Worm (Caenorhabditis elegans) whole organism, L2 larva: ENCODE results near the gene T05A1.5.
A peak's percentile ranks its signal among the peaks of the same experiment; 100 is the strongest.

Experiments used
- C34F6.9 ChIP-seq: fragments of 150-350 bp; optimal IDR thresholded peaks from 2 replicates; lab custom pipeline; 2014; ENCODE audit warnings: missing biosample characterization, missing genetic modification characterization
- F13H6.1 ChIP-seq: sonication (generic microtip); optimal IDR thresholded peaks from 2 replicates; lab custom pipeline; 2016; ENCODE audit warnings: missing genetic modification characterization, missing compliant biosample characterization
- R02D3.7 ChIP-seq: fragments of 150-350 bp; optimal IDR thresholded peaks from 2 replicates; lab custom pipeline; 2014; ENCODE audit warnings: missing biosample characterization, missing genetic modification characterization
- Y55F3AM.14 ChIP-seq: fragments of 200-800 bp; sonication (Bioruptor generic); optimal IDR thresholded peaks from 2 replicates; lab custom pipeline; 2018; ENCODE audit warnings: mild to moderate bottlenecking, missing genetic modification characterization, missing compliant biosample characterization
- ZK546.5 ChIP-seq: sonication (generic microtip); optimal IDR thresholded peaks from 2 replicates; lab custom pipeline; 2017; ENCODE audit warnings: missing biosample characterization, missing genetic modification characterization
- alr-1 ChIP-seq: fragments of 150-350 bp; optimal IDR thresholded peaks from 2 replicates; lab custom pipeline; 2014; ENCODE audit warnings: missing biosample characterization, missing genetic modification characterization
- aly-2 ChIP-seq: fragments of 150-350 bp; optimal IDR thresholded peaks from 2 replicates; lab custom pipeline; 2014; ENCODE audit warnings: missing biosample characterization, missing genetic modification characterization
- ama-1 ChIP-seq: fragments of 150-350 bp; optimal IDR thresholded peaks from 2 replicates; lab custom pipeline; 2018; ENCODE audit warnings: inconsistent platforms
- blmp-1 ChIP-seq: sonication (generic microtip); optimal IDR thresholded peaks from 2 replicates; lab custom pipeline; 2017; ENCODE audit warnings: missing genetic modification characterization, mild to moderate bottlenecking, missing compliant biosample characterization, antibody characterized with exemption, moderate library complexity; ENCODE audit not compliant: insufficient read depth
- ceh-16 ChIP-seq: fragments of 150-350 bp; optimal IDR thresholded peaks from 2 replicates; lab custom pipeline; 2014; ENCODE audit warnings: missing biosample characterization, missing genetic modification characterization
- ceh-82 ChIP-seq: fragments of 150-350 bp; optimal IDR thresholded peaks from 2 replicates; lab custom pipeline; 2014; ENCODE audit warnings: missing biosample characterization, missing genetic modification characterization
- crh-2 ChIP-seq: sonication (generic microtip); optimal IDR thresholded peaks from 2 replicates; lab custom pipeline; 2017; ENCODE audit warnings: missing biosample characterization, missing genetic modification characterization
- dmd-4 ChIP-seq: sonication (generic microtip); optimal IDR thresholded peaks from 2 replicates; lab custom pipeline; 2017; ENCODE audit warnings: missing biosample characterization, missing genetic modification characterization
- egl-27 ChIP-seq: sonication (generic microtip); optimal IDR thresholded peaks from 3 replicates; lab custom pipeline; 2017; ENCODE audit warnings: missing biosample characterization, missing genetic modification reagents, missing genetic modification characterization
- elt-1 ChIP-seq: fragments of 150-350 bp; optimal IDR thresholded peaks from 2 replicates; lab custom pipeline; 2014; ENCODE audit warnings: missing biosample characterization, missing genetic modification characterization
- elt-3 ChIP-seq: sonication (generic microtip); optimal IDR thresholded peaks from 2 replicates; lab custom pipeline; 2017; ENCODE audit warnings: missing biosample characterization, missing genetic modification characterization
- fos-1 ChIP-seq: fragments of 150-350 bp; optimal IDR thresholded peaks from 2 replicates; lab custom pipeline; 2014; ENCODE audit warnings: missing biosample characterization, missing genetic modification characterization
- gmeb-1 ChIP-seq: fragments of 150-350 bp; optimal IDR thresholded peaks from 2 replicates; lab custom pipeline; 2014; ENCODE audit warnings: missing biosample characterization, missing genetic modification characterization
- lin-11 ChIP-seq: fragments of 150-350 bp; sonication (generic microtip); optimal IDR thresholded peaks from 2 replicates; lab custom pipeline; 2014; ENCODE audit warnings: missing biosample characterization, missing genetic modification characterization, inconsistent platforms, mixed read lengths
- lin-13 ChIP-seq: fragments of 150-350 bp; optimal IDR thresholded peaks from 2 replicates; lab custom pipeline; 2014; ENCODE audit warnings: missing biosample characterization, missing genetic modification reagents, missing genetic modification characterization
- lin-39 ChIP-seq: fragments of 150-350 bp; optimal IDR thresholded peaks from 2 replicates; lab custom pipeline; 2014; ENCODE audit warnings: missing biosample characterization, missing genetic modification reagents, missing genetic modification characterization
- lsy-2 ChIP-seq, 2 experiments: fragments of 150-350 bp in 1 of 2; sonication (generic microtip) in 1 of 2; optimal IDR thresholded peaks; 2 replicates each; lab custom pipeline; 2014 to 2017; ENCODE audit warnings: missing biosample characterization in 2 of 2, missing genetic modification characterization in 2 of 2
- mab-5 ChIP-seq: fragments of 150-350 bp; optimal IDR thresholded peaks from 2 replicates; lab custom pipeline; 2014; ENCODE audit warnings: missing biosample characterization, missing genetic modification characterization
- mbf-1 ChIP-seq: sonication (generic microtip); optimal IDR thresholded peaks from 2 replicates; lab custom pipeline; 2017; ENCODE audit warnings: missing biosample characterization, missing genetic modification characterization
- mdl-1 ChIP-seq, 2 experiments: fragments of 150-350 bp in 1 of 2; sonication (generic microtip) in 1 of 2; optimal IDR thresholded peaks; 2 replicates each; lab custom pipeline; 2017; ENCODE audit warnings: missing biosample characterization in 2 of 2, missing genetic modification characterization in 2 of 2
- nhr-10 ChIP-seq: sonication (generic microtip); optimal IDR thresholded peaks from 2 replicates; lab custom pipeline; 2017; ENCODE audit warnings: missing biosample characterization, missing genetic modification characterization
- nhr-11 ChIP-seq: fragments of 150-350 bp; optimal IDR thresholded peaks from 2 replicates; lab custom pipeline; 2014; ENCODE audit warnings: missing biosample characterization, missing genetic modification characterization
- nhr-12 ChIP-seq: fragments of 150-350 bp; optimal IDR thresholded peaks from 2 replicates; lab custom pipeline; 2014; ENCODE audit warnings: missing biosample characterization, missing genetic modification characterization
- nhr-129 ChIP-seq: fragments of 150-350 bp; optimal IDR thresholded peaks from 2 replicates; lab custom pipeline; 2014; ENCODE audit warnings: missing biosample characterization, missing genetic modification characterization
- nhr-21 ChIP-seq: fragments of 150-350 bp; optimal IDR thresholded peaks from 2 replicates; lab custom pipeline; 2014; ENCODE audit warnings: missing biosample characterization, missing genetic modification characterization
- nhr-23 ChIP-seq: fragments of 150-350 bp; optimal IDR thresholded peaks from 2 replicates; lab custom pipeline; 2014; ENCODE audit warnings: missing biosample characterization, missing genetic modification reagents, missing genetic modification characterization
- nhr-237 ChIP-seq: fragments of 150-350 bp; optimal IDR thresholded peaks from 2 replicates; lab custom pipeline; 2014; ENCODE audit warnings: missing biosample characterization, missing genetic modification characterization
- nhr-25 ChIP-seq: fragments of 150-350 bp; sonication (generic microtip); optimal IDR thresholded peaks from 3 replicates; lab custom pipeline; 2014; ENCODE audit warnings: missing biosample characterization, missing genetic modification characterization
- nhr-6 ChIP-seq: fragments of 150-350 bp; optimal IDR thresholded peaks from 2 replicates; lab custom pipeline; 2014; ENCODE audit warnings: missing biosample characterization, missing genetic modification characterization
- nhr-77 ChIP-seq: fragments of 150-350 bp; optimal IDR thresholded peaks from 2 replicates; lab custom pipeline; 2014; ENCODE audit warnings: missing biosample characterization, missing genetic modification characterization
- peb-1 ChIP-seq: fragments of 150-350 bp; optimal IDR thresholded peaks from 2 replicates; lab custom pipeline; 2014; ENCODE audit warnings: missing biosample characterization, missing genetic modification characterization
- sem-4 ChIP-seq: fragments of 150-350 bp; optimal IDR thresholded peaks from 2 replicates; lab custom pipeline; 2014; ENCODE audit warnings: missing biosample characterization, missing genetic modification reagents, missing genetic modification characterization
- skn-1 ChIP-seq: sonication (generic microtip); optimal IDR thresholded peaks from 2 replicates; lab custom pipeline; 2017; ENCODE audit warnings: missing biosample characterization, missing genetic modification characterization
- sma-3 ChIP-seq: sonication (generic microtip); optimal IDR thresholded peaks from 2 replicates; lab custom pipeline; 2016; ENCODE audit warnings: missing genetic modification reagents, missing genetic modification characterization, missing compliant biosample characterization
- sma-9 ChIP-seq, 2 experiments: fragments of 150-350 bp in 1 of 2; sonication (generic microtip) in 1 of 2; optimal IDR thresholded peaks; 2 replicates each; lab custom pipeline; 2014 to 2016; ENCODE audit warnings: missing genetic modification characterization in 2 of 2, mild to moderate bottlenecking in 1 of 2, missing biosample characterization in 1 of 2, missing compliant biosample characterization in 1 of 2, missing genetic modification reagents in 1 of 2, moderate library complexity in 1 of 2
- snpc-4 ChIP-seq: fragments of 150-350 bp; optimal IDR thresholded peaks from 2 replicates; lab custom pipeline; 2014; ENCODE audit warnings: missing biosample characterization, missing genetic modification characterization
- unc-39 ChIP-seq: fragments of 150-350 bp; optimal IDR thresholded peaks from 2 replicates; lab custom pipeline; 2014; ENCODE audit warnings: missing biosample characterization, missing genetic modification characterization
- unc-55 ChIP-seq: fragments of 150-350 bp; sonication (generic microtip); optimal IDR thresholded peaks from 3 replicates; lab custom pipeline; 2014; ENCODE audit warnings: missing biosample characterization, missing genetic modification reagents, missing genetic modification characterization
- unc-62 ChIP-seq: fragments of 150-350 bp; optimal IDR thresholded peaks from 2 replicates; lab custom pipeline; 2014; ENCODE audit warnings: missing biosample characterization, missing genetic modification reagents, missing genetic modification characterization
- zag-1 ChIP-seq: fragments of 150-350 bp; optimal IDR thresholded peaks from 2 replicates; lab custom pipeline; 2014; ENCODE audit warnings: missing biosample characterization, missing genetic modification characterization
- ztf-1 ChIP-seq: fragments of 200-800 bp; sonication (Bioruptor generic); conservative IDR thresholded peaks from 2 replicates; pipeline ENCODE4 v1.3.6; 2022; ENCODE audit warnings: missing genetic modification characterization, missing compliant biosample characterization
- ztf-11 ChIP-seq: sonication (generic microtip); optimal IDR thresholded peaks from 2 replicates; lab custom pipeline; 2017; ENCODE audit warnings: missing biosample characterization, missing genetic modification characterization
- ztf-4 ChIP-seq: fragments of 150-350 bp; optimal IDR thresholded peaks from 2 replicates; lab custom pipeline; 2014; ENCODE audit warnings: missing biosample characterization, missing genetic modification characterization

T05A1.5 gene

DNA sequence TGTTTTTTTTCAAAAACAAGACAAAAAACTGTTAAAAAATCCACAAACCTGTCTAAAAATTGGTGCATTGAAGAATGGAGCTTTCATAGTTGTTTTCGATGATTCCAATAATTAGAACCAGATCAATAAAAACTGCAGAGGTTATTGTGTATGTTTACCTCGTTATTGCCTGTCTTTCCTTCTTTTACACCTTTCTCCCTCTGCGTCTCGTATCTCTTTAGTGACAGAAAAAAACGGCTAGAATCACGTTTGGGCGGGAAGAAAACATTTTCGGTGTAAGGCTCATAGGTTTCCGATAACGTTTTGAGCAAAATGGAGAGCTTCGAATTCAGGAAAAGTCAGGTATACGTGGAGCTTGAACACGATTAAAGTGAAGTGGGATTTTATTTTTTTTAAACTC is 37.5 kb upstream of the T05A1.5 start, which contains the start of gene ethe-1:
Gene ethe-1, minus strand, starts transcription at position 150 of the 400 bp plus-strand sequence.
- TF ChIP-seq C34F6.9 (tag; lab: Kevin White, UChicago) (peak; percentile 3), ama-1 (lab: Kevin White, UChicago) (no peak), nhr-129 (tag; lab: Kevin White, UChicago) (peak; percentile 58)
- TF ChIP-seq, all 48 proteins: peak for 2

ce11 chrIV:9510439-9510838 is 35.6 kb upstream of the T05A1.5 start, which contains the start of gene C33A12.4:
C33A12.4 (minus strand) TSS chrIV:9510569.
- TF ChIP-seq ztf-4 (tag; lab: Kevin White, UChicago) (peak; percentile 2), ztf-1 (no peak), lin-11 (tag; lab: Kevin White, UChicago) (peak; percentile 68), nhr-21 (tag; lab: Kevin White, UChicago) (peak; percentile 54), C34F6.9 (tag; lab: Kevin White, UChicago) (peak; percentile 8), skn-1 (tag; lab: Kevin White, UChicago) (no peak)

ce11 chrIV:9511221-9511638 is 34.9 kb upstream of the T05A1.5 start:
- TF ChIP-seq nhr-11: no peak
- peak; percentile 35 for TF ChIP-seq Y55F3AM.14 (GFP tag; lab: Kevin White, UChicago)
- peak; percentile 18 for TF ChIP-seq ztf-11 (tag; lab: Kevin White, UChicago)
- TF ChIP-seq ceh-82: no peak
- TF ChIP-seq nhr-12: no peak
- peak; percentile 78 for TF ChIP-seq sma-3 (GFP tag; lab: Kevin White, UChicago)
- peak; percentile 71 for TF ChIP-seq nhr-129 (tag; lab: Kevin White, UChicago)
- TF ChIP-seq crh-2: peak; percentile 85
- TF ChIP-seq fos-1 (tag; lab: Kevin White, UChicago): peak; percentile 25
- TF ChIP-seq skn-1 (tag; lab: Kevin White, UChicago): no peak
- peak; percentile 38 for TF ChIP-seq R02D3.7 (tag; lab: Kevin White, UChicago)
- peak; percentile 88 for TF ChIP-seq ceh-16 (tag; lab: Kevin White, UChicago)
- TF ChIP-seq alr-1 (tag; lab: Kevin White, UChicago): no peak
- no peak for TF ChIP-seq elt-1 (tag; lab: Kevin White, UChicago)
- peak; percentile 91 for TF ChIP-seq ama-1 (lab: Kevin White, UChicago)
- TF ChIP-seq ZK546.5 (tag; lab: Kevin White, UChicago): peak; percentile 18
- TF ChIP-seq unc-62 (GFP tag; lab: Kevin White, UChicago): no peak
- no peak for TF ChIP-seq aly-2 (tag; lab: Kevin White, UChicago)
- no peak for TF ChIP-seq elt-3 (tag; lab: Kevin White, UChicago)
- no peak for TF ChIP-seq nhr-10 (tag; lab: Kevin White, UChicago)
- TF ChIP-seq mab-5: peak; percentile 10
- TF ChIP-seq egl-27 (tag; lab: Kevin White, UChicago): peak; percentile 67
- TF ChIP-seq ztf-4 (tag; lab: Kevin White, UChicago): peak; percentile 66
- TF ChIP-seq unc-39 (tag; lab: Kevin White, UChicago): no peak
- TF ChIP-seq zag-1 (tag; lab: Kevin White, UChicago): peak; percentile 47
- TF ChIP-seq blmp-1: peak; percentile 33
- no peak for TF ChIP-seq nhr-237 (tag; lab: Kevin White, UChicago)
- TF ChIP-seq nhr-21 (tag; lab: Kevin White, UChicago): peak; percentile 86
- TF ChIP-seq lin-13 (GFP tag; lab: Kevin White, UChicago): peak; percentile 81
- peak; percentile 70 for TF ChIP-seq lin-11 (tag; lab: Kevin White, UChicago)
- no peak for TF ChIP-seq nhr-23 (tag; lab: Kevin White, UChicago)
- TF ChIP-seq C34F6.9 (tag; lab: Kevin White, UChicago): peak; percentile 59
- TF ChIP-seq F13H6.1 (tag; lab: Kevin White, UChicago): peak; percentile 74
- TF ChIP-seq dmd-4: no peak
- peak; percentile 60 to 68 for TF ChIP-seq mdl-1 (tag; optimal IDR thresholded peaks at IDR 0.05; lab: Kevin White, UChicago)
- peak; percentile 62 to 85 for TF ChIP-seq lsy-2 (tag; optimal IDR thresholded peaks at IDR 0.05; lab: Kevin White, UChicago)
- TF ChIP-seq nhr-6: peak; percentile 44
- TF ChIP-seq lin-39: no peak
- TF ChIP-seq unc-55: peak; percentile 79
- TF ChIP-seq nhr-77 (tag; lab: Kevin White, UChicago): peak; percentile 1
- TF ChIP-seq peb-1 (tag; lab: Kevin White, UChicago): peak; percentile 34
- TF ChIP-seq nhr-25 (tag; lab: Kevin White, UChicago): peak; percentile 81
- TF ChIP-seq gmeb-1 (tag; lab: Kevin White, UChicago): peak; percentile 64
- peak; percentile 87 for TF ChIP-seq sma-9 (GFP tag; optimal IDR thresholded peaks at IDR 0.05; lab: Kevin White, UChicago)
- no peak for TF ChIP-seq sma-9 (tag; optimal IDR thresholded peaks at IDR 0.05; lab: Kevin White, UChicago)
- no peak for TF ChIP-seq mbf-1 (tag; lab: Kevin White, UChicago)
- TF ChIP-seq sem-4 (tag; lab: Kevin White, UChicago): peak; percentile 62
- no peak for TF ChIP-seq ztf-1
- TF ChIP-seq snpc-4 (tag; lab: Kevin White, UChicago): peak; percentile 99
